Worm (Caenorhabditis elegans) whole organism, L4 larva: ENCODE data around the gene sulp-4.

Source experiments
- F10B5.3 ChIP-seq: sonication (generic microtip); optimal IDR thresholded peaks from 2 replicates; lab custom pipeline; 2016; ENCODE audit warnings: mild to moderate bottlenecking, missing genetic modification characterization, missing compliant biosample characterization
- F26F4.8 ChIP-seq: fragments of 200-800 bp; sonication (Bioruptor generic); conservative IDR thresholded peaks from 2 replicates; pipeline ENCODE4 v1.3.6; 2022; ENCODE audit warnings: missing genetic modification characterization, missing compliant biosample characterization
- T26A8.4 ChIP-seq: fragments of 200-800 bp; sonication (Bioruptor generic); IDR thresholded peaks from 2 replicates; pipeline ENCODE4 v1.3.6; 2022; ENCODE audit warnings: missing genetic modification characterization, missing compliant biosample characterization
- Y105C5A.15 ChIP-seq: fragments of 200-800 bp; sonication (Bioruptor generic); IDR thresholded peaks from 2 replicates; pipeline ENCODE4 v1.3.6; 2022; ENCODE audit warnings: missing genetic modification characterization, missing compliant biosample characterization
- Y5F2A.4 ChIP-seq: fragments of 200-800 bp; sonication (Bioruptor generic); optimal IDR thresholded peaks from 2 replicates; lab custom pipeline; 2018; ENCODE audit warnings: mild to moderate bottlenecking, missing genetic modification characterization, missing compliant biosample characterization
- aly-2 ChIP-seq: sonication (generic microtip); optimal IDR thresholded peaks from 2 replicates; lab custom pipeline; 2018; ENCODE audit warnings: missing biosample characterization, missing genetic modification characterization
- ceh-28 ChIP-seq: fragments of 150-350 bp; optimal IDR thresholded peaks from 2 replicates; lab custom pipeline; 2014; ENCODE audit warnings: missing biosample characterization, missing genetic modification reagents, missing genetic modification characterization
- ceh-82 ChIP-seq: sonication (generic microtip); optimal IDR thresholded peaks from 2 replicates; lab custom pipeline; 2017; ENCODE audit warnings: missing biosample characterization, missing genetic modification characterization
- cey-2 ChIP-seq: sonication (generic microtip); optimal IDR thresholded peaks from 3 replicates; lab custom pipeline; 2017; ENCODE audit warnings: missing genetic modification characterization, mild to moderate bottlenecking, missing compliant biosample characterization, antibody characterized with exemption, borderline replicate concordance; ENCODE audit not compliant: insufficient read depth
- daf-16 ChIP-seq, 3 experiments: sonication (generic microtip); optimal IDR thresholded peaks; 2 replicates each; lab custom pipeline; 2016 to 2017; ENCODE audit warnings: missing genetic modification characterization in 3 of 3, missing genetic modification reagents in 3 of 3, mild to moderate bottlenecking in 2 of 3, missing compliant biosample characterization in 2 of 3, missing biosample characterization in 1 of 3, moderate library complexity in 1 of 3
- daf-19 ChIP-seq: fragments of 200-800 bp; sonication (Bioruptor generic); conservative IDR thresholded peaks from 2 replicates; pipeline ENCODE4 v1.3.6; 2022; ENCODE audit warnings: missing genetic modification characterization, missing compliant biosample characterization
- daf-8 ChIP-seq: fragments of 200-800 bp; sonication (Bioruptor generic); IDR thresholded peaks from 2 replicates; pipeline ENCODE4 v1.3.6; 2022; ENCODE audit warnings: missing genetic modification characterization, missing compliant biosample characterization
- dmd-6 ChIP-seq: fragments of 200-800 bp; sonication (Bioruptor generic); IDR thresholded peaks from 2 replicates; pipeline ENCODE4 v1.3.6; 2022; ENCODE audit warnings: missing genetic modification reagents, missing genetic modification characterization, missing compliant biosample characterization
- dpl-1 ChIP-seq: fragments of 150-350 bp; optimal IDR thresholded peaks from 2 replicates; lab custom pipeline; 2014; ENCODE audit warnings: missing biosample characterization, missing genetic modification reagents, missing genetic modification characterization
- egl-27 ChIP-seq: sonication (generic microtip); optimal IDR thresholded peaks from 3 replicates; lab custom pipeline; 2017; ENCODE audit warnings: missing biosample characterization, missing genetic modification reagents, missing genetic modification characterization
- gei-8 ChIP-seq: fragments of 200-800 bp; sonication (Bioruptor generic); optimal IDR thresholded peaks from 2 replicates; lab custom pipeline; 2018; ENCODE audit warnings: mild to moderate bottlenecking, missing genetic modification characterization, missing compliant biosample characterization
- lin-1 ChIP-seq: fragments of 200-800 bp; sonication (Bioruptor generic); IDR thresholded peaks from 2 replicates; pipeline ENCODE4 v1.3.6; 2022; ENCODE audit warnings: missing genetic modification reagents, missing genetic modification characterization, missing compliant biosample characterization
- lin-15B ChIP-seq: fragments of 150-350 bp; sonication (generic microtip); optimal IDR thresholded peaks from 3 replicates; lab custom pipeline; 2014; ENCODE audit warnings: missing biosample characterization, missing genetic modification characterization
- lin-39 ChIP-seq: fragments of 150-350 bp; optimal IDR thresholded peaks from 2 replicates; lab custom pipeline; 2014; ENCODE audit warnings: missing biosample characterization, missing genetic modification reagents, missing genetic modification characterization
- madf-9 ChIP-seq: fragments of 200-800 bp; sonication (Bioruptor generic); conservative IDR thresholded peaks from 2 replicates; pipeline ENCODE4 v1.3.6; 2022; ENCODE audit warnings: missing genetic modification reagents, missing genetic modification characterization, missing compliant biosample characterization
- mdl-1 ChIP-seq, 2 experiments: fragments of 150-350 bp in 1 of 2; sonication (generic microtip) in 1 of 2; optimal IDR thresholded peaks; 2 replicates each; lab custom pipeline; 2014 to 2017; ENCODE audit warnings: missing biosample characterization in 2 of 2, missing genetic modification characterization in 2 of 2
- mdt-29 ChIP-seq: fragments of 200-800 bp; sonication (Bioruptor generic); IDR thresholded peaks from 2 replicates; pipeline ENCODE4 v1.3.6; 2022; ENCODE audit warnings: missing genetic modification reagents, missing genetic modification characterization, missing compliant biosample characterization
- mep-1 ChIP-seq: fragments of 150-350 bp; sonication (generic microtip); optimal IDR thresholded peaks from 3 replicates; lab custom pipeline; 2014; ENCODE audit warnings: missing biosample characterization, missing genetic modification characterization
- mes-2 ChIP-seq: sonication (generic microtip); optimal IDR thresholded peaks from 2 replicates; lab custom pipeline; 2016; ENCODE audit warnings: missing genotype, mild to moderate bottlenecking, missing genetic modification characterization, missing compliant biosample characterization; ENCODE audit not compliant: poor library complexity, severe bottlenecking
- mxl-3 ChIP-seq: fragments of 200-800 bp; sonication (Bioruptor generic); optimal IDR thresholded peaks from 2 replicates; lab custom pipeline; 2018; ENCODE audit warnings: mild to moderate bottlenecking, missing genetic modification characterization, missing compliant biosample characterization
- nhr-10 ChIP-seq: fragments of 150-350 bp; optimal IDR thresholded peaks from 2 replicates; lab custom pipeline; 2014; ENCODE audit warnings: missing biosample characterization, missing genetic modification characterization
- nhr-237 ChIP-seq: sonication (generic microtip); optimal IDR thresholded peaks from 2 replicates; lab custom pipeline; 2017; ENCODE audit warnings: missing biosample characterization, missing genetic modification characterization
- nhr-41 ChIP-seq: fragments of 200-800 bp; sonication (Bioruptor generic); IDR thresholded peaks from 2 replicates; pipeline ENCODE4 v1.3.6; 2022; ENCODE audit warnings: missing genetic modification reagents, missing genetic modification characterization, missing compliant biosample characterization
- nhr-48 ChIP-seq: sonication (generic microtip); optimal IDR thresholded peaks from 2 replicates; lab custom pipeline; 2016; ENCODE audit warnings: mild to moderate bottlenecking, missing genetic modification characterization, missing compliant biosample characterization
- nhr-76 ChIP-seq: fragments of 150-350 bp; optimal IDR thresholded peaks from 2 replicates; lab custom pipeline; 2014; ENCODE audit warnings: missing biosample characterization, missing genetic modification characterization
- sdz-12 ChIP-seq: fragments of 200-800 bp; sonication (Bioruptor generic); optimal IDR thresholded peaks from 2 replicates; lab custom pipeline; 2018; ENCODE audit warnings: mild to moderate bottlenecking, missing genetic modification characterization, missing compliant biosample characterization
- spr-3 ChIP-seq: fragments of 200-800 bp; sonication (Bioruptor generic); optimal IDR thresholded peaks from 2 replicates; lab custom pipeline; 2018; ENCODE audit warnings: mild to moderate bottlenecking, missing genetic modification characterization, missing compliant biosample characterization
- unc-62 ChIP-seq, 3 experiments: fragments of 150-350 bp in 1 of 3; sonication (generic microtip); optimal IDR thresholded peaks in 2 of 3; peaks in 1 of 3; 1 replicate in 1 of 3; 2 replicates in 2 of 3; lab custom pipeline; 2014 to 2017; ENCODE audit warnings: missing biosample characterization in 3 of 3, missing genetic modification characterization in 3 of 3, missing genetic modification reagents in 3 of 3, missing genotype in 1 of 3
- zip-11 ChIP-seq: fragments of 200-800 bp; sonication (Bioruptor generic); IDR thresholded peaks from 2 replicates; pipeline ENCODE4 v1.3.6; 2022; ENCODE audit warnings: missing genetic modification characterization, missing compliant biosample characterization
- zip-2 ChIP-seq: fragments of 150-350 bp; optimal IDR thresholded peaks from 2 replicates; lab custom pipeline; 2014; ENCODE audit warnings: missing biosample characterization, missing genetic modification characterization
- ztf-7 ChIP-seq: fragments of 150-350 bp; optimal IDR thresholded peaks from 2 replicates; lab custom pipeline; 2014; ENCODE audit warnings: missing biosample characterization, missing genetic modification characterization

Gene sulp-4

ce11 chrV:11887988-11888499, 12.9 kb downstream of the sulp-4 start, which contains the start of gene adh-1 (continued):
- peak in 1 of 2 experiments; percentile 50 for TF ChIP-seq daf-16 (GFP tag; optimal IDR thresholded peaks at IDR 0.05; lab: Kevin White, UChicago)
- TF ChIP-seq daf-16 (tag; optimal IDR thresholded peaks at IDR 0.05; lab: Kevin White, UChicago): peak; percentile 72
- TF ChIP-seq spr-3 (GFP tag; lab: Kevin White, UChicago): no peak
- TF ChIP-seq mxl-3 (GFP tag; lab: Kevin White, UChicago): peak; percentile 100
- peak; percentile 2 for TF ChIP-seq dpl-1 (GFP tag; lab: Kevin White, UChicago)
- peak; percentile 55 for TF ChIP-seq mep-1 (tag; lab: Kevin White, UChicago)
- TF ChIP-seq daf-8 (GFP tag; lab: Robert Waterston, UW): no peak
- 0 out of 2 replicates have a peak, but pooled peaks have one; percentile 35 for TF ChIP-seq lin-1 (GFP tag; lab: Robert Waterston, UW)
- no peak for TF ChIP-seq sdz-12
- TF ChIP-seq Y5F2A.4 (GFP tag; lab: Kevin White, UChicago): no peak
- no peak for TF ChIP-seq nhr-76 (tag; lab: Kevin White, UChicago)
- peak; percentile 66; the same call in 1 of the 2 replicates for TF ChIP-seq mdt-29 (GFP tag; lab: Robert Waterston, UW)
- peak; percentile 34 for TF ChIP-seq egl-27 (tag; lab: Kevin White, UChicago)
- TF ChIP-seq daf-19 (GFP tag; lab: Robert Waterston, UW): no peak
- no peak for TF ChIP-seq zip-2
- TF ChIP-seq aly-2 (tag; lab: Kevin White, UChicago): no peak
- TF ChIP-seq unc-62 (GFP tag; optimal IDR thresholded peaks at IDR 0.05 in 1 of 2; lab: Kevin White, UChicago): peak in 1 of 2 experiments; percentile 99
- no peak for TF ChIP-seq unc-62 (tag; optimal IDR thresholded peaks at IDR 0.05; lab: Kevin White, UChicago)
- TF ChIP-seq nhr-48: peak; percentile 88
- no peak for TF ChIP-seq lin-15B
- TF ChIP-seq lin-39 (tag; lab: Kevin White, UChicago): no peak
- peak; percentile 96 to 99 for TF ChIP-seq mdl-1 (tag; optimal IDR thresholded peaks at IDR 0.05; lab: Kevin White, UChicago)
- TF ChIP-seq Y105C5A.15: no peak
- no peak for TF ChIP-seq F10B5.3 (tag; lab: Kevin White, UChicago)
- TF ChIP-seq F26F4.8 (GFP tag; lab: Robert Waterston, UW): no peak
- peak; percentile 74 for TF ChIP-seq cey-2 (tag; lab: Kevin White, UChicago)
- no peak for TF ChIP-seq nhr-41
- TF ChIP-seq madf-9 (GFP tag; lab: Robert Waterston, UW): no peak
- no peak for TF ChIP-seq ceh-28
- TF ChIP-seq ceh-82 (tag; lab: Kevin White, UChicago): no peak
- TF ChIP-seq gei-8 (GFP tag; lab: Kevin White, UChicago): peak; percentile 93
- no peak for TF ChIP-seq ztf-7 (tag; lab: Kevin White, UChicago)
- no peak for TF ChIP-seq T26A8.4
- TF ChIP-seq dmd-6: peak; percentile 96
- no peak for TF ChIP-seq zip-11 (GFP tag; lab: Robert Waterston, UW)
- peak; percentile 95 for TF ChIP-seq nhr-10
- no peak for TF ChIP-seq nhr-237

ce11 chrV:11888656-11889055, 13.5 kb downstream of the sulp-4 start:
- TF ChIP-seq mes-2 (tag; lab: Kevin White, UChicago) (peak; percentile 36), unc-62 (GFP tag; optimal IDR thresholded peaks at IDR 0.05 in 1 of 2; lab: Kevin White, UChicago) (peak in 1 of 2 experiments; percentile 60), unc-62 (tag; optimal IDR thresholded peaks at IDR 0.05; lab: Kevin White, UChicago) (no peak), lin-1 (GFP tag; lab: Robert Waterston, UW) (no peak), F10B5.3 (tag; lab: Kevin White, UChicago) (no peak)
